Worm (Caenorhabditis elegans): ENCODE measurements around the gene C16D9.4.
A peak's percentile ranks its signal among the peaks of the same experiment; 100 is the strongest.

The C16D9.4 gene

ce11 chrV:8247311-8248105, 4.8 kb upstream of the C16D9.4 start (continued):
- TF ChIP-seq hmg-1.1 (GFP tag; IDR thresholded peaks at IDR 0.05) (0 out of 2 replicates have a peak, but pooled peaks have one; percentile 20), unc-62 (GFP tag; optimal IDR thresholded peaks at IDR 0.05 in 1 of 2) (no peak), unc-62 (tag; optimal IDR thresholded peaks at IDR 0.05) (no peak), ceh-20 (GFP tag; IDR thresholded peaks at IDR 0.05) (peak; percentile 24; the same call in 1 of the 2 replicates), vab-7 (GFP tag; IDR thresholded peaks at IDR 0.05) (0 out of 2 replicates have a peak, but pooled peaks have one; percentile 22), dve-1 (tag; optimal IDR thresholded peaks at IDR 0.05; ENCODE audit: insufficient read depth) (peak; percentile 80), F10B5.3 (tag; optimal IDR thresholded peaks at IDR 0.05) (peak; percentile 69), gei-8 (GFP tag; optimal IDR thresholded peaks at IDR 0.05) (peak; percentile 37), zfp-2 (tag; optimal IDR thresholded peaks at IDR 0.05) (no peak), egl-43 (GFP tag; IDR thresholded peaks at IDR 0.05) (no peak; the same call in none of the 2 replicates), lin-29 (GFP tag; IDR thresholded peaks at IDR 0.05) (no peak), hlh-30 (tag; optimal IDR thresholded peaks at IDR 0.05; ENCODE audit: insufficient read depth) (peak; percentile 48), ztf-11 (tag; optimal IDR thresholded peaks at IDR 0.05) (no peak), ceh-62 (tag; optimal IDR thresholded peaks at IDR 0.05) (no peak), sdz-12 (GFP tag; optimal IDR thresholded peaks at IDR 0.05) (no peak), Y48G9A.11 (GFP tag; IDR thresholded peaks at IDR 0.05) (peak; percentile 83), zip-2 (tag; optimal IDR thresholded peaks at IDR 0.05) (peak; percentile 25), nhr-48 (tag; optimal IDR thresholded peaks at IDR 0.05) (peak; percentile 73), nhr-10 (tag; optimal IDR thresholded peaks at IDR 0.05) (no peak), zip-11 (GFP tag; IDR thresholded peaks at IDR 0.05) (no peak), hlh-11 (tag; optimal IDR thresholded peaks at IDR 0.05) (peak; percentile 79), egl-27 (tag; optimal IDR thresholded peaks at IDR 0.05) (no peak), pqm-1 (tag; optimal IDR thresholded peaks at IDR 0.05) (peak; percentile 31), lin-39 (tag; optimal IDR thresholded peaks at IDR 0.05) (no peak), lin-15B (tag; optimal IDR thresholded peaks at IDR 0.05) (no peak), ceh-32 (tag; optimal IDR thresholded peaks at IDR 0.05; ENCODE audit: poor library complexity) (no peak), lin-1 (GFP tag; IDR thresholded peaks at IDR 0.05) (peak; percentile 51; the same call in 1 of the 2 replicates), spr-3 (GFP tag; optimal IDR thresholded peaks at IDR 0.05) (no peak), nhr-102 (tag; optimal IDR thresholded peaks at IDR 0.05) (no peak), zfp-3 (GFP tag; conservative IDR thresholded peaks at IDR 0.05) (no peak), nhr-76 (tag; optimal IDR thresholded peaks at IDR 0.05) (no peak), duxl-1 (tag; optimal IDR thresholded peaks at IDR 0.05; ENCODE audit: poor library complexity) (peak; percentile 80), ceh-28 (tag; optimal IDR thresholded peaks at IDR 0.05) (no peak), Y105C5A.15 (GFP tag; IDR thresholded peaks at IDR 0.05) (no peak), lin-38 (GFP tag; IDR thresholded peaks at IDR 0.05) (peak; percentile 57), nhr-42 (GFP tag; IDR thresholded peaks at IDR 0.05) (no peak), F37D6.2 (tag; optimal IDR thresholded peaks at IDR 0.05) (no peak), hif-1 (tag; optimal IDR thresholded peaks at IDR 0.05) (no peak), daf-8 (GFP tag; IDR thresholded peaks at IDR 0.05) (no peak), lir-3 (tag; optimal IDR thresholded peaks at IDR 0.05) (no peak), tra-1 (GFP tag; IDR thresholded peaks at IDR 0.05) (no peak), ceh-82 (tag; optimal IDR thresholded peaks at IDR 0.05) (no peak), ceh-44 (GFP tag; IDR thresholded peaks at IDR 0.05) (peak; percentile 62; the same call in 1 of the 2 replicates), aly-2 (tag; optimal IDR thresholded peaks at IDR 0.05) (no peak), mep-1 (tag; optimal IDR thresholded peaks at IDR 0.05) (peak; percentile 84), ctbp-1 (GFP tag; IDR thresholded peaks at IDR 0.05) (no peak), ZK337.2 (GFP tag; IDR thresholded peaks at IDR 0.05) (no peak), arid-1 (GFP tag; conservative IDR thresholded peaks at IDR 0.05) (peak; percentile 36; the same call in 1 of the 2 replicates), nhr-237 (tag; optimal IDR thresholded peaks at IDR 0.05) (no peak), ZK546.5 (tag; optimal IDR thresholded peaks at IDR 0.05) (no peak)
